Worm (Caenorhabditis elegans) whole organism, L1 larva: ENCODE measurements around the gene cld-1.

ENCODE experiments used
- elt-3 ChIP-seq, 6 experiments: fragments of 150-350 bp in 1 of 6; sonication (generic microtip); optimal IDR thresholded peaks; 2 replicates each; lab custom pipeline; 2017 to 2018; ENCODE audit warnings: missing biosample characterization in 6 of 6, missing genetic modification characterization in 6 of 6, inconsistent platforms in 1 of 6
- lin-13 ChIP-seq: fragments of 150-350 bp; optimal IDR thresholded peaks from 2 replicates; lab custom pipeline; 2014; ENCODE audit warnings: missing biosample characterization, missing genetic modification reagents, missing genetic modification characterization
- lin-15B ChIP-seq: fragments of 150-350 bp; sonication (generic microtip); optimal IDR thresholded peaks from 3 replicates; lab custom pipeline; 2014; ENCODE audit warnings: missing biosample characterization, missing genetic modification characterization
- mab-9 ChIP-seq: fragments of 200-800 bp; sonication (Bioruptor generic); IDR thresholded peaks from 2 replicates; pipeline ENCODE4 v1.3.6; 2022; ENCODE audit warnings: missing genetic modification reagents, missing genetic modification characterization, missing compliant biosample characterization
- rnt-1 ChIP-seq: sonication (generic microtip); optimal IDR thresholded peaks from 2 replicates; lab custom pipeline; 2016; ENCODE audit warnings: mild to moderate bottlenecking, missing genetic modification characterization, moderate library complexity, missing compliant biosample characterization
- snpc-4 ChIP-seq: fragments of 150-350 bp; optimal IDR thresholded peaks from 2 replicates; lab custom pipeline; 2014; ENCODE audit warnings: missing biosample characterization, missing genetic modification characterization
- swsn-7 ChIP-seq: sonication (generic microtip); optimal IDR thresholded peaks from 2 replicates; lab custom pipeline; 2016; ENCODE audit warnings: missing genetic modification characterization, missing compliant biosample characterization
- unc-62 ChIP-seq: fragments of 150-350 bp; optimal IDR thresholded peaks from 2 replicates; lab custom pipeline; 2014; ENCODE audit warnings: missing biosample characterization, missing genetic modification reagents, missing genetic modification characterization

DNA sequence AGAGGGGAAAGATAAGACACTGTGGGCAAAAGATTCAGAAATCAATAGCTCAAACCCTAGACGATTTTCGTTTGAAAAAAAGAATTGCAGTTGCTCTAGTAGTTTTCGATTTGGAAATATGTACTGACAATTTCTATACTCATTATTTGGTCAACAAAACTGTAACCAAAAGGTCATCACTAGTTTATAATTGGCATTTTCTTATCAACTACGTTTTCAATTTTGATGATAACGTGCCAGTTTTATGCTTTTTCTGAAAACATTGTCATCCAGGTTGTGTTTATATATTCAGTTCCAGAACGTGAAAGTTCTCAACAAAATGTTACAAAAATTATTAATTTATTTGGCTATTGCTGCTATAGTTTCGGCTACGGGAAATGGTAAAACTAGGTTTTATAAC is 26.5 kb upstream of the cld-1 start, which contains the start of gene F55G11.8:
- TF ChIP-seq elt-3 (tag; optimal IDR thresholded peaks at IDR 0.05; lab: Kevin White, UChicago) (no peak), mab-9 (GFP tag; lab: Robert Waterston, UW) (no peak), lin-13 (GFP tag; lab: Kevin White, UChicago) (no peak), rnt-1 (no peak), snpc-4 (tag; lab: Kevin White, UChicago) (no peak), swsn-7 (no peak), unc-62 (GFP tag; lab: Kevin White, UChicago) (no peak), lin-15B (tag; lab: Kevin White, UChicago) (no peak)
